Worm (Caenorhabditis elegans) whole organism, young adult: ENCODE results near the gene E02H1.6.

Experiments
- B0019.2 ChIP-seq: fragments of 200-800 bp; sonication (Bioruptor generic); conservative IDR thresholded peaks from 2 replicates; pipeline ENCODE4 v1.3.6; 2022; ENCODE audit warnings: missing genetic modification reagents, missing genetic modification characterization, missing compliant biosample characterization
- B0261.1 ChIP-seq: sonication (generic microtip); optimal IDR thresholded peaks from 2 replicates; lab custom pipeline; 2016; ENCODE audit warnings: mild to moderate bottlenecking, missing genetic modification characterization, moderate library complexity, missing compliant biosample characterization
- K11D2.4 ChIP-seq: fragments of 200-800 bp; sonication (Bioruptor generic); IDR thresholded peaks from 2 replicates; pipeline ENCODE4 v1.3.6; 2022; ENCODE audit warnings: missing genetic modification reagents, missing genetic modification characterization, missing compliant biosample characterization
- Y56A3A.18 ChIP-seq: fragments of 200-800 bp; sonication (Bioruptor generic); IDR thresholded peaks from 2 replicates; pipeline ENCODE4 v1.3.6; 2022; ENCODE audit warnings: missing genetic modification reagents, missing genetic modification characterization, missing compliant biosample characterization
- attf-3 ChIP-seq: fragments of 200-800 bp; sonication (Bioruptor generic); conservative IDR thresholded peaks from 2 replicates; pipeline ENCODE4 v1.3.6; 2022; ENCODE audit warnings: missing genetic modification reagents, missing genetic modification characterization, missing compliant biosample characterization
- him-1 ChIP-seq: sonication (generic microtip); optimal IDR thresholded peaks from 2 replicates; lab custom pipeline; 2016; ENCODE audit warnings: missing genotype, missing genetic modification reagents, missing genetic modification characterization, missing compliant biosample characterization
- madf-8 ChIP-seq: fragments of 200-800 bp; sonication (Bioruptor generic); conservative IDR thresholded peaks from 2 replicates; pipeline ENCODE4 v1.3.6; 2022; ENCODE audit warnings: missing genetic modification reagents, missing genetic modification characterization, missing compliant biosample characterization
- mel-28 ChIP-seq: sonication (generic microtip); optimal IDR thresholded peaks from 2 replicates; lab custom pipeline; 2016; ENCODE audit warnings: borderline replicate concordance, mild to moderate bottlenecking, missing genetic modification characterization, missing compliant biosample characterization
- nhr-27 ChIP-seq: fragments of 200-800 bp; sonication (Bioruptor generic); optimal IDR thresholded peaks from 2 replicates; lab custom pipeline; 2018; ENCODE audit warnings: mild to moderate bottlenecking, missing genetic modification characterization, moderate library complexity, missing compliant biosample characterization
- nhr-90 ChIP-seq: sonication (generic microtip); optimal IDR thresholded peaks from 2 replicates; lab custom pipeline; 2016; ENCODE audit warnings: missing genotype, mild to moderate bottlenecking, missing genetic modification characterization, missing compliant biosample characterization
- ztf-28 ChIP-seq: fragments of 200-800 bp; sonication (Bioruptor generic); IDR thresholded peaks from 2 replicates; pipeline ENCODE4 v1.3.6; 2022; ENCODE audit warnings: missing genetic modification reagents, missing genetic modification characterization, missing compliant biosample characterization

ce11 chrII:9619995-9620535, 23.6 kb downstream of the E02H1.6 start:
- TF ChIP-seq nhr-27 (tag; lab: Kevin White, UChicago) (no peak), B0019.2 (GFP tag; lab: Robert Waterston, UW) (no peak), mel-28 (tag; lab: Kevin White, UChicago) (no peak), him-1 (tag; lab: Kevin White, UChicago) (no peak), nhr-90 (tag; lab: Kevin White, UChicago) (no peak), ztf-28 (GFP tag; lab: Robert Waterston, UW) (no peak), B0261.1 (no peak), attf-3 (GFP tag; lab: Robert Waterston, UW) (no peak), Y56A3A.18 (GFP tag; lab: Robert Waterston, UW) (0 out of 2 replicates have a peak, but pooled peaks have one; percentile 28), madf-8 (GFP tag; lab: Robert Waterston, UW) (no peak), K11D2.4 (GFP tag; lab: Robert Waterston, UW) (no peak)
